Fruit fly (Drosophila melanogaster): ENCODE results near the gene CG44325.

Gene CG44325

dm6 chrX:9068822-9069221, 9.5 kb downstream of the CG44325 start:
- TF ChIP-seq grau (tag; optimal IDR thresholded peaks at IDR 0.05) (no peak), salm (tag; optimal IDR thresholded peaks at IDR 0.05) (no peak), trh (GFP tag; optimal IDR thresholded peaks at IDR 0.05) (no peak), CG11085 (GFP tag; IDR thresholded peaks at IDR 0.05) (no peak), kah (GFP tag; optimal IDR thresholded peaks at IDR 0.05) (no peak), bbx (GFP tag; IDR thresholded peaks at IDR 0.05; ENCODE audit: partially characterized antibody) (no peak), CG32767 (GFP tag; IDR thresholded peaks at IDR 0.05) (no peak), CG43689 (GFP tag; IDR thresholded peaks at IDR 0.05) (no peak), dysf (GFP tag; IDR thresholded peaks at IDR 0.05) (peak; percentile 43; the same call in 2 of the 3 replicates), HLH3B (GFP tag; IDR thresholded peaks at IDR 0.05) (0 out of 2 replicates have a peak, but pooled peaks have one; percentile 12), PHDP (tag; optimal IDR thresholded peaks at IDR 0.05) (no peak), ftz-f1 (GFP tag; optimal IDR thresholded peaks at IDR 0.05) (no peak), CG6689 (GFP tag; IDR thresholded peaks at IDR 0.05) (no peak), lilli (GFP tag; optimal IDR thresholded peaks at IDR 0.05) (peak; percentile 7), Sry-β (GFP tag; optimal IDR thresholded peaks at IDR 0.05) (no peak), CG10959 (GFP tag; IDR thresholded peaks at IDR 0.05) (no peak), Mrtf (GFP tag; IDR thresholded peaks at IDR 0.05) (0 out of 3 replicates have a peak, but pooled peaks have one; percentile 44), CG11560 (tag; IDR thresholded peaks at IDR 0.05) (no peak), Ptx1 (GFP tag; IDR thresholded peaks at IDR 0.05) (peak; percentile 34; the same call in 1 of the 2 replicates), CG32532 (GFP tag; IDR thresholded peaks at IDR 0.05) (peak; percentile 38; the same call in 1 of the 2 replicates), abd-A (tag; optimal IDR thresholded peaks at IDR 0.05) (no peak), C15 (GFP tag; IDR thresholded peaks at IDR 0.05) (0 out of 3 replicates have a peak, but pooled peaks have one; percentile 29), CG16779 (GFP tag; IDR thresholded peaks at IDR 0.05) (0 out of 2 replicates have a peak, but pooled peaks have one; percentile 4), CG6765 (GFP tag; optimal IDR thresholded peaks at IDR 0.05) (no peak), nau (GFP tag; optimal IDR thresholded peaks at IDR 0.05) (no peak), psq (GFP tag; optimal IDR thresholded peaks at IDR 0.05) (no peak), tup (GFP tag; optimal IDR thresholded peaks at IDR 0.05) (no peak), Eip74EF (GFP tag; optimal IDR thresholded peaks at IDR 0.05) (no peak), ato (GFP tag; IDR thresholded peaks at IDR 0.05; ENCODE audit: partially characterized antibody) (no peak), E2f1 (GFP tag; IDR thresholded peaks at IDR 0.05) (peak; percentile 34; the same call in 1 of the 2 replicates), ems (GFP tag; optimal IDR thresholded peaks at IDR 0.05) (no peak), chm (GFP tag; IDR thresholded peaks at IDR 0.05) (no peak), wor (GFP tag; IDR thresholded peaks at IDR 0.05) (no peak), Jarid2 (GFP tag; optimal IDR thresholded peaks at IDR 0.05) (no peak), Camta (GFP tag; optimal IDR thresholded peaks at IDR 0.05) (no peak), CG7357 (GFP tag; IDR thresholded peaks at IDR 0.05) (no peak), Deaf1 (tag; optimal IDR thresholded peaks at IDR 0.05) (no peak), CG14441 (GFP tag; IDR thresholded peaks at IDR 0.05) (0 out of 2 replicates have a peak, but pooled peaks have one; percentile 26), HLHmδ (GFP tag; optimal IDR thresholded peaks at IDR 0.05) (no peak), CG6254 (GFP tag; optimal IDR thresholded peaks at IDR 0.05) (no peak), kni (GFP tag; optimal IDR thresholded peaks at IDR 0.05) (no peak), CG10321 (GFP tag; IDR thresholded peaks at IDR 0.05) (no peak), Awh (GFP tag; IDR thresholded peaks at IDR 0.05) (0 out of 2 replicates have a peak, but pooled peaks have one; percentile 16), CG4404 (GFP tag; IDR thresholded peaks at IDR 0.05) (no peak), dmrt99B (tag; optimal IDR thresholded peaks at IDR 0.05) (no peak), bsh (GFP tag; optimal IDR thresholded peaks at IDR 0.05) (peak in 1 of 2 experiments; percentile 34), Dp (GFP tag; optimal IDR thresholded peaks at IDR 0.05) (no peak), dpn (GFP tag; optimal IDR thresholded peaks at IDR 0.05) (no peak), emc (GFP tag; optimal IDR thresholded peaks at IDR 0.05) (no peak), CG3407 (GFP tag; optimal IDR thresholded peaks at IDR 0.05) (no peak), CG17361 (GFP tag; IDR thresholded peaks at IDR 0.05) (no peak)

All from whole organism, embryonic.